Worm (Caenorhabditis elegans) whole organism, L4/young adult: ENCODE results near the gene C18D11.10.

ENCODE experiments used
- dao-5 ChIP-seq: sonication (generic microtip); optimal IDR thresholded peaks from 2 replicates; lab custom pipeline; 2016; ENCODE audit warnings: missing genotype, missing genetic modification characterization, moderate library complexity, missing compliant biosample characterization
- him-1 ChIP-seq: sonication (generic microtip); optimal IDR thresholded peaks from 2 replicates; lab custom pipeline; 2016; ENCODE audit warnings: missing genotype, missing genetic modification reagents, missing genetic modification characterization, missing compliant biosample characterization

DNA sequence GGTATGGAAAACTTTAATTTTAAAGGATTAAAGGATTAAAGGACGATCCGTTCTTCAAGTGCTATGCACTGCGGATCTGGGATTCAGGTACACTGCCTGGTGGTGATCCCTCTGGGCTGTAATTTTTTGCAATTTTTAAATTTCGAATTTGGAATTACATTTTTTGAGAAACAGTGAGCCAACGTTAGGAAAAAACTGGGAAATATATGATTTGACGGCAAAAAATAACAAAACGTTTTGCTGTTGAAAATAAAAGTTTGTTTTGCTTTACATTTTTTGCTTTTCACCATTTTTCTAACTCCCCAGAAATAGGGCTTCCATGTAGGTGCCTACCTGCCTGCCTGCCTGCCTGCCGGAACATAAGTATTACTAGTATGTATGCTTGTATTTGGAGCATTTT, at the start of gene C18D11.10:
- TF ChIP-seq dao-5 (tag; lab: Kevin White, UChicago) (no peak), him-1 (tag; lab: Kevin White, UChicago) (no peak)
